Fruit fly (Drosophila melanogaster) S2 (cell line): ENCODE results near the gene CG14036.

Experiments used
- CG8478 ChIP-seq: fragments of >200 bp; optimal IDR thresholded peaks from 2 replicates; lab custom pipeline; 2018
- CTCF ChIP-seq, 2 experiments: fragments of >200 bp; optimal IDR thresholded peaks; 2 replicates each; lab custom pipeline; 2018

CG14036 gene

dm6 chr2L:5031399-5031798, 23.4 kb downstream of the CG14036 start:
- TF ChIP-seq CG8478 (lab: Kevin White, UChicago) = no peak
- TF ChIP-seq CTCF (optimal IDR thresholded peaks at IDR 0.05; lab: Kevin White, UChicago) = no peak

- TF ChIP-seq CTCF (optimal IDR thresholded peaks at IDR 0.05; lab: Kevin White, UChicago) = no peak
- TF ChIP-seq CG8478 (lab: Kevin White, UChicago) = no peak
These were observed 24.3 kb downstream of the CG14036 start for dm6 chr2L:5030535-5030934.

dm6 chr2L:5029809-5030108, 25.1 kb downstream of the CG14036 start:
- no peak for TF ChIP-seq CG8478 (lab: Kevin White, UChicago)
- TF ChIP-seq CTCF (optimal IDR thresholded peaks at IDR 0.05; lab: Kevin White, UChicago) = no peak

DNA sequence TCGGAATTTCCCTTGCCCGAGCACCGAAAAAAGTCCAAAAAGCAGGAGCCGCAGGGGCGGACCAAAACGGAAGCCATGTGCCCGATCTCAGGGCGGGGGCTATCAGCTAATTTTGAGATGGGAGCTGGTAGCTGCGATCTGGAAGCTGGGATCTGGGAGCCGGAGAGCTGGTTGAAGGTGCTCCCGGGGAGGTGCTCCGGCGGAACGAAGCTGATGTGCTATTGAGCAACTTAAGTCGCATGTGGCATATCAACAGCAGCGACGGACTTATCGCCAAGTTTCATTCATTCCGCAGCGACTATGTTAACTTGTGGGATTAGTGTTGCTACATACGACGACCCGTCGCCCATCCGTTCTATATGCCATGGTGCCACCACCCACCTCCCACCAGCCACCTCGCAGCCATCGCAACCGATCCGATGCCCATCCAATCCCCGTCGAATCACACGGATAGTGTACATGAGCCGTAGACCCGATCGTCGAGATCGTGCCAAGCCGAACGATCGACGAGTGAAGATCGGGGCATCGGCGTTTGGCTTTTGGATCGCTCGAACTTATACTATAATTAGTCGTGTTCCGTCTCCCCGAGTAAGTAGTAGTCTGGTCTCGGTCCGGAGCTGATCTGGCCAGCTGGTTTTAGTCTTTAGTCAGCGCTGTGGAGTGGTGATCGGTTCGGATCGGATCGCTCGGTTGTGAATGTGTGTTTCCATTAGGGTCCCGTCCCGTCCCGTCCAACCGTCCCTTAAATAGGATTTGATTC, 25.6 kb downstream of the CG14036 start, which contains the start of gene Col4a1:
Gene Col4a1 (plus strand): TSS at position 561 of the 760 bp plus-strand sequence.
- TF ChIP-seq CTCF (optimal IDR thresholded peaks at IDR 0.05; lab: Kevin White, UChicago) = no peak
- TF ChIP-seq CG8478 (lab: Kevin White, UChicago) = no peak

dm6 chr2L:5028091-5028490, 26.7 kb downstream of the CG14036 start, which contains the start of gene vkg:
Gene vkg (minus strand): TSS chr2L:5028191.
- TF ChIP-seq CG8478 (lab: Kevin White, UChicago) (no peak), CTCF (optimal IDR thresholded peaks at IDR 0.05; lab: Kevin White, UChicago) (no peak)

DNA sequence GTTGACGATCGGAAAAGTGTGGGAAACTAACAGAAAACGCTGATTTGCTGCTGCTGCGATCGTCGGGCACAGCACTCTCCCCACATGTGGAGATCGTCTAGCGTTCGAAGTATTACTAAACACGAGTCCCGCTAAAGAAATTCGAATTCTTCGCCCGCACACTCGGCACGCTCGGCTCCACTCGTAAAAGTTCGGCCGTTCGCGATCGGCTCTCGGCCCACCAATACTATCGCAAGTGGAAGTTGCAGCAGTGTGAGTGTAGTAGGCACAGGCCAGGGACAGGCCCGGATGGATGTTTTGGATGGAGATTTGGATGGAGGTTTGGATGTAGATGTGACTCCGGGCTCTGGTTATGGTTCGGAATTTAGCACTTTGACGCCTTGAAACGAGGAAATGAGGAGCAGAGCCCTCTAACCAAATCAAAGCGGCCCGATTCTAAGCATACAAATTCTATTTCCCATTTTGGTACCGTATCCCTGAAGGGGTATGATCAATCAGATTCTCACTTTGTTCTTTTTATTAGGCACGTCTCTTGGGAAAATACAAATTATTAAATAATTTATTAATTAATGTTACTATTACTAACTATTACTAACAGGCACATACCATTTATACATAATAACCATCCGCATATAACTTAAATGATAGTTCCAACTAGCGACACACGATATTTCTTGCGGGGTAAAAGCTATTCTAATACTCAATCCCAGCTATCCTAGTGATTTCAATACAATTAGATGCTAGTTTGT, 27.3 kb downstream of the CG14036 start:
- TF ChIP-seq CTCF (optimal IDR thresholded peaks at IDR 0.05; lab: Kevin White, UChicago) (no peak), CG8478 (lab: Kevin White, UChicago) (no peak)

- TF ChIP-seq CG8478 (lab: Kevin White, UChicago) = no peak
- TF ChIP-seq CTCF (optimal IDR thresholded peaks at IDR 0.05; lab: Kevin White, UChicago) = no peak
These were observed 29.3 kb downstream of the CG14036 start for dm6 chr2L:5025557-5025956.

DNA sequence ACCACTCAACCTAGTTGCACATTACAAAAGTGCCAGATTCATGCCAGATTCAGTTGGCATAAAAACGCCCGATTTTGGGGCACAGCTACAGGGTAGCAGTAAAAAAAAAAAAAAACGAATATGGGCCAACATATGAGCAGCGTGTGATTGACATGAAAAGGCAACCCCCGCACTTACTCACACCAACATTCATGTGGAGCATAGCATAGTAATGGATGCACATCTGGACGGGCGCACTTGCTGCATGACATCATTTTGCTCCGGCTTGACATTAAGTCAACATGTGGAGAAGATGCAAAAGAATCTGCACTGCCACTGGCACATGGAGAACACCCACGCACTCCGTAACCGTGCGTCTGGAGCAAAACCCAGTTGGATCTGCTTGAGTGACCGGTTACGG, 32.2 kb downstream of the CG14036 start:
- TF ChIP-seq CTCF (optimal IDR thresholded peaks at IDR 0.05; lab: Kevin White, UChicago) (no peak), CG8478 (lab: Kevin White, UChicago) (no peak)

- TF ChIP-seq CG8478 (lab: Kevin White, UChicago) (no peak), CTCF (optimal IDR thresholded peaks at IDR 0.05; lab: Kevin White, UChicago) (no peak)
These were observed 34.3 kb downstream of the CG14036 start for dm6 chr2L:5020479-5020878.

dm6 chr2L:5010784-5011260, 44.0 kb downstream of the CG14036 start, which contains the start of the genes CG31917, Tfb5 and SelT:
Gene CG31917 (minus strand): TSS chr2L:5010834.
Gene Tfb5 (minus strand): TSS chr2L:5010834.
Gene SelT (plus strand): TSS chr2L:5010922.
- TF ChIP-seq CTCF (optimal IDR thresholded peaks at IDR 0.05; lab: Kevin White, UChicago) (peak in 1 of 2 experiments; percentile 10), CG8478 (lab: Kevin White, UChicago) (no peak)

DNA sequence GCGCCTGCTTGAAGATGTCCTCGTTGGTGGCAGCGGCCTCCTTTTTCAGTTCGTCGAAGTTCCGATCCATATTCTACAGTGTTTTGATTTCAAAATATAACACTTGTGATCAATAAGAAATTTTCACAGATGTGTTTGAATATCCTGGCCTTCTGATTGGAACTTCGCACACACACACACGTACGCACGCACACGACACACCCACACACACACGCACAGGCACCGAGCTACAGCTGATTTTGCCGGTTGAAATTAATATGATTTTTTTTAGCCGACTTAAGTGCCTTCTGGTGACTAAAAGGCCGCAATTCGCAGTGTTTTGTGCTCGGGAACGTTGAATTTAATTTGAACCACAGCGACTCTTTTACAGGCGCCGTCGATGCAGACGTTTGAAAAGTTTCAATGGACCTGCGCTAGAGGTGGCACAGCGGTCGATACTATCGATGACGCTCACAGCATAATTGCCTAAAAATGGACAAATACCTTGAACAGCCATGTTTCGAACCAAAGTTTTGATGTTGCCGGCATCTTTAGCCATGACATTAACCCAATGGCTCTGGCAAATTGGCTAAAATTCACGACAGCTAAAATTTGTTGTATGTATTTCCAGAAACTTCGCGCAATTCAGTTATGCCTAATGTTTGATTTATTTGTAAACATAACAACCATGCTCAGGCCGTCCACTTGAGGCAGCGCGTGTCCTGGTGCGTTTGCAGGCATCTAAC, 45.3 kb downstream of the CG14036 start, which contains the start of gene Rtnl1:
Gene Rtnl1 (minus strand): TSS at position 415 of the 725 bp plus-strand sequence.
- peak; percentile 53 to 60 for TF ChIP-seq CTCF (optimal IDR thresholded peaks at IDR 0.05; lab: Kevin White, UChicago)
- TF ChIP-seq CG8478 (lab: Kevin White, UChicago) = no peak

DNA sequence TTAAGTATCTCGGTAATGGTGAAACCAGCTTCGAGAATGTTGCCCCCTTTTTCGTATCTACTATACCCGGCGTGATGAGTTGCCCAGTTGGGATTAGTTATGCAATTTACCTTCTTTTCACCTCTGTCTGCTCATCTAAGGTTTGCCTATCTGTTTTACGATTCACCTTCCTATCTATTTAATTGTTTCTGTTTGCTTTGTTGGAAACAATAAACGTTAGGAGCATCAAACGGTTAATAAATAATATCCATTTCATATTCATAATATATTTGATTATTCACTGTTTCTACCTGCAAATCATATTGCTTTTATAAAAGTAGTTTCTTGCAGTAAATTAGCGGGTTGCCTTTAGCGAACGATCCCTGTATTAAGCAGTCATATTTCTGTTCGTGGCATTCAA, 47.6 kb downstream of the CG14036 start:
- no peak for TF ChIP-seq CG8478 (lab: Kevin White, UChicago)

DNA sequence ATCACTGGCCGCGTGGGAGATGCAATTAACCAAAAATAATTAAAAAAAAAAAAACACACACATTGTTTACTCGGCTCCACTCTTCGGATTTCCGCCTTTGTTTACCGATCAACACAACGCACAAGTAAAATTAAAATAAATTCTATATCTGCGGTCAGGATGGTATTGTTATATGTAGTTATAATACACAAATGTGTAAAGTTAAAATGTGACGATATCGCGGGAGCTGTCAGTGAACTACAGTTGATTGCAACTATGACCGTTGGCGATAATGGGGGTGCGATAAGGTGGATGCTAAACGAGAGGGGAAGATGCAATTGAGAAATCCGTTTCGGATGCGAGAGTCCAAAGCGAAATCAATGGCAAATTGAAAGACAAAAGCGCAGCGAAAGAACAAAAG, 48.5 kb downstream of the CG14036 start:
- no peak for TF ChIP-seq CTCF (optimal IDR thresholded peaks at IDR 0.05; lab: Kevin White, UChicago)
- no peak for TF ChIP-seq CG8478 (lab: Kevin White, UChicago)

DNA sequence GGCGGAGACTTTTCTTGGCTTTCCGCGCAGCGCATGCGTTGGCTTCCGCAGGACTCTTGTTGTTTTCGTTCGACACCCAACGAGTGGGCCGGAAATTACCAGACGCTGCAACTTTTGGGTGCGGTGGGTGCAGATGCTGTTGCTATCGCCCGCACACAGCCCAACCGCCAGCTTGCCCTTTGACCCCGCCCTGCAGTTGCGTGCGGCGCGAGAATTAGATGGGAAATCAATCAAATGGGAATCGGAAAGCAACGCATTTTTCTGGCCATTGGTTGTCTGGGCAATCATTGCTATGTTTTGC, 49.4 kb downstream of the CG14036 start:
- TF ChIP-seq CTCF (optimal IDR thresholded peaks at IDR 0.05; lab: Kevin White, UChicago) (no peak), CG8478 (lab: Kevin White, UChicago) (no peak)
